Fruit fly (Drosophila melanogaster) S2 (cell line): ENCODE data around the gene dib.

Experiments
- CG8478 ChIP-seq: fragments of >200 bp; optimal IDR thresholded peaks from 2 replicates; lab custom pipeline; 2018
- CTCF ChIP-seq, 2 experiments: fragments of >200 bp; optimal IDR thresholded peaks; 2 replicates each; lab custom pipeline; 2018

- TF ChIP-seq CG8478 (lab: Kevin White, UChicago) = no peak
- TF ChIP-seq CTCF (optimal IDR thresholded peaks at IDR 0.05; lab: Kevin White, UChicago) = no peak
Observed at dm6 chr3L:4102496-4103257, 40.6 kb downstream of the dib start, which contains the start of gene CG14995.
